Fruit fly (Drosophila melanogaster): ENCODE data around the gene CG9743.

DNA sequence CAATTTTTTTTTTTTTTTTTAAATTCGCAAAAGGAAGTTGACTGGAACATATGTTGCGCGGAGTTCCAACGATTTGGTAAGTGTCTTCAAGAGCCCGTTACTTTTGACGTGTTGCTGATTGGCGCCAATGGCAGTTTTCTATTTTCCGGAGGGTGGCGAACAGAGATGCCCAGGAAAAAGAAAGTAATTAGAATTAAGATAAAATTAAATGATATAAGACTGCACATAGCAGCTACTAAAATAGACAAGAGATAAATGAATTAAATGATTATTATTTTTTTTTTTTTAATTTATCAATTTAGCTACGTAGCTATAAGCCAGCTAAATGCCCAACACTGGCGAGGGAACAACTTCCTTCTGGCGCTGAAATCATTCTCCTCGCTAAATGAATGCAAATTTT, 19.4 kb upstream of the CG9743 start:
- TF ChIP-seq lola (GFP tag; optimal IDR thresholded peaks at IDR 0.05) (no peak), pan (optimal IDR thresholded peaks at IDR 0.05) (no peak)

All from whole organism, wandering third instar larva.